Fruit fly (Drosophila melanogaster): ENCODE measurements around the gene CG17237.

- no peak for TF ChIP-seq pan (optimal IDR thresholded peaks at IDR 0.05)
- no peak for TF ChIP-seq Dll (optimal IDR thresholded peaks at IDR 0.05)
- TF ChIP-seq psq (optimal IDR thresholded peaks at IDR 0.05): no peak
- no peak for TF ChIP-seq CG8478 (optimal IDR thresholded peaks at IDR 0.05)
These were observed 2.4 kb downstream of the CG17237 start, which contains the start of gene CG31681 for dm6 chr2L:2286773-2287172.

All from whole organism.